Fruit fly (Drosophila melanogaster) whole organism, embryonic: ENCODE results near the gene Tlk.

Experiments used
- Aef1 ChIP-seq: fragments of 200-800 bp; sonication (Bioruptor generic); IDR thresholded peaks from 3 replicates; pipeline ENCODE4 v1.3.6; 2022; ENCODE audit warnings: missing biosample characterization, missing genetic modification characterization
- B-H2 ChIP-seq: fragments of 200-800 bp; sonication (Bioruptor generic); optimal IDR thresholded peaks from 2 replicates; lab custom pipeline; 2018; ENCODE audit warnings: missing biosample characterization, mild to moderate bottlenecking, missing genetic modification characterization
- CG11093 ChIP-seq: fragments of 200-800 bp; sonication (Bioruptor generic); IDR thresholded peaks from 3 replicates; pipeline ENCODE4 v1.3.6; 2022; ENCODE audit warnings: missing biosample characterization, missing genetic modification characterization
- CG12769 ChIP-seq: fragments of 200-800 bp; sonication (Bioruptor generic); optimal IDR thresholded peaks from 2 replicates; lab custom pipeline; 2019; ENCODE audit warnings: missing biosample characterization, mild to moderate bottlenecking, missing genetic modification characterization, moderate library complexity
- CG14667 ChIP-seq: fragments of 200-800 bp; sonication (Bioruptor generic); IDR thresholded peaks from 2 replicates; pipeline ENCODE4 v1.3.6; 2022; ENCODE audit warnings: missing biosample characterization, missing genetic modification characterization
- CG14965 ChIP-seq: fragments of 200-800 bp; sonication (Bioruptor generic); optimal IDR thresholded peaks from 2 replicates; lab custom pipeline; 2016; ENCODE audit warnings: missing biosample characterization, missing genetic modification characterization, borderline replicate concordance
- CG15269 ChIP-seq: fragments of 200-800 bp; sonication (Bioruptor generic); optimal IDR thresholded peaks from 2 replicates; lab custom pipeline; 2018; ENCODE audit warnings: missing biosample characterization, mild to moderate bottlenecking, missing genetic modification characterization, moderate library complexity
- CG17912 ChIP-seq: fragments of 200-800 bp; sonication (Bioruptor generic); optimal IDR thresholded peaks from 2 replicates; lab custom pipeline; 2018; ENCODE audit warnings: missing biosample characterization, mild to moderate bottlenecking, missing genetic modification characterization
- CG1792 ChIP-seq: fragments of 200-800 bp; sonication (Bioruptor generic); optimal IDR thresholded peaks from 2 replicates; lab custom pipeline; 2016; ENCODE audit warnings: missing biosample characterization, missing genetic modification characterization
- CG18764 ChIP-seq: fragments of 200-800 bp; sonication (Bioruptor generic); optimal IDR thresholded peaks from 3 replicates; lab custom pipeline; 2016; ENCODE audit warnings: missing biosample characterization, missing genetic modification characterization
- CG2875 ChIP-seq: fragments of 200-800 bp; sonication (Bioruptor generic); optimal IDR thresholded peaks from 2 replicates; lab custom pipeline; 2017; ENCODE audit warnings: missing biosample characterization, mild to moderate bottlenecking, missing genetic modification characterization, missing genetic modification reagents
- CG32767 ChIP-seq: fragments of 200-800 bp; sonication (Bioruptor generic); IDR thresholded peaks from 2 replicates; pipeline ENCODE4 v1.3.6; 2022; ENCODE audit warnings: missing biosample characterization, missing genetic modification characterization
- CG32772 ChIP-seq: fragments of 200-800 bp; sonication (Bioruptor generic); IDR thresholded peaks from 2 replicates; pipeline ENCODE4 v1.3.6; 2022; ENCODE audit warnings: missing biosample characterization, missing genetic modification characterization
- CG3407 ChIP-seq: fragments of 200-800 bp; sonication (Bioruptor generic); optimal IDR thresholded peaks from 2 replicates; lab custom pipeline; 2018; ENCODE audit warnings: missing biosample characterization, mild to moderate bottlenecking, missing genetic modification characterization
- CG4617 ChIP-seq: fragments of 200-800 bp; sonication (Bioruptor generic); optimal IDR thresholded peaks from 3 replicates; lab custom pipeline; 2016; ENCODE audit warnings: missing biosample characterization, missing genetic modification characterization, borderline replicate concordance
- CG4820 ChIP-seq: fragments of 200-800 bp; sonication (Bioruptor generic); optimal IDR thresholded peaks from 3 replicates; lab custom pipeline; 2016; ENCODE audit warnings: missing biosample characterization, missing genetic modification characterization
- CG5245 ChIP-seq: fragments of 200-800 bp; sonication (Bioruptor generic); optimal IDR thresholded peaks from 3 replicates; lab custom pipeline; 2016; ENCODE audit warnings: missing biosample characterization, missing genetic modification characterization
- CG5953 ChIP-seq: fragments of 200-800 bp; sonication (Bioruptor generic); IDR thresholded peaks from 2 replicates; pipeline ENCODE4 v1.3.6; 2022; ENCODE audit warnings: missing biosample characterization, missing genetic modification characterization
- CG6654 ChIP-seq: fragments of 200-800 bp; sonication (Bioruptor generic); optimal IDR thresholded peaks from 2 replicates; lab custom pipeline; 2017; ENCODE audit warnings: missing biosample characterization, mild to moderate bottlenecking, missing genetic modification characterization
- CG7556 ChIP-seq: fragments of 200-800 bp; sonication (Bioruptor generic); optimal IDR thresholded peaks from 2 replicates; lab custom pipeline; 2017; ENCODE audit warnings: missing biosample characterization, mild to moderate bottlenecking, missing genetic modification characterization
- Camta ChIP-seq: fragments of 200-800 bp; sonication (Bioruptor generic); optimal IDR thresholded peaks from 2 replicates; lab custom pipeline; 2016; ENCODE audit warnings: missing biosample characterization, missing genetic modification characterization
- Deaf1 ChIP-seq: fragments of 200-800 bp; optimal IDR thresholded peaks from 3 replicates; lab custom pipeline; 2019; ENCODE audit warnings: missing biosample characterization, mild to moderate bottlenecking, missing genetic modification characterization, moderate library complexity
- Dll ChIP-seq: fragments of 200-800 bp; sonication (Bioruptor generic); IDR thresholded peaks from 4 replicates; pipeline ENCODE4 v1.3.6; 2022; ENCODE audit warnings: missing biosample characterization, missing genetic modification characterization; ENCODE audit not compliant: partially characterized antibody
- Drgx ChIP-seq: fragments of 200-800 bp; sonication (Bioruptor generic); IDR thresholded peaks from 2 replicates; pipeline ENCODE4 v1.3.6; 2022; ENCODE audit warnings: missing biosample characterization, missing genetic modification characterization
- ERR ChIP-seq: fragments of 200-800 bp; sonication (Bioruptor generic); optimal IDR thresholded peaks from 2 replicates; lab custom pipeline; 2016; ENCODE audit warnings: missing biosample characterization, missing genetic modification characterization
- Hand ChIP-seq: fragments of 200-800 bp; sonication (Bioruptor generic); optimal IDR thresholded peaks from 2 replicates; lab custom pipeline; 2017; ENCODE audit warnings: mild to moderate bottlenecking, missing biosample characterization, missing genetic modification reagents, missing genetic modification characterization
- HmgD ChIP-seq: fragments of 200-800 bp; sonication (Bioruptor generic); optimal IDR thresholded peaks from 3 replicates; lab custom pipeline; 2016; ENCODE audit warnings: missing biosample characterization, missing genetic modification characterization
- Hr51 ChIP-seq, 2 experiments: fragments of 200-800 bp; sonication (Bioruptor generic); optimal IDR thresholded peaks; 2 replicates in 1 of 2; 3 replicates in 1 of 2; lab custom pipeline; 2016 to 2018; ENCODE audit warnings: missing biosample characterization in 2 of 2, missing genetic modification characterization in 2 of 2, mild to moderate bottlenecking in 1 of 2, moderate library complexity in 1 of 2
- Hr78 ChIP-seq, 2 experiments: fragments of 200-800 bp in 1 of 2; fragments of >200 bp in 1 of 2; sonication (Bioruptor generic) in 1 of 2; optimal IDR thresholded peaks; 2 replicates each; lab custom pipeline; 2017 to 2019; ENCODE audit warnings: missing biosample characterization in 2 of 2, missing genetic modification characterization in 2 of 2, mild to moderate bottlenecking in 1 of 2, moderate library complexity in 1 of 2
- Myb ChIP-seq: fragments of 200-800 bp; sonication (Bioruptor generic); optimal IDR thresholded peaks from 2 replicates; lab custom pipeline; 2016; ENCODE audit warnings: missing biosample characterization, missing genetic modification characterization
- Ravus ChIP-seq: fragments of 200-800 bp; sonication (Bioruptor generic); IDR thresholded peaks from 2 replicates; pipeline ENCODE4 v1.3.6; 2022; ENCODE audit warnings: missing biosample characterization, missing genetic modification characterization
- Stat92E ChIP-seq, 3 experiments: fragments of >200 bp in 2 of 3; fragments of 200-800 bp in 1 of 3; sonication (Bioruptor generic) in 1 of 3; optimal IDR thresholded peaks; 2 replicates each; lab custom pipeline; 2017 to 2019; ENCODE audit warnings: missing biosample characterization in 3 of 3, missing genetic modification characterization in 3 of 3, mild to moderate bottlenecking in 1 of 3, moderate library complexity in 1 of 3
- TFAM ChIP-seq: fragments of 200-800 bp; sonication (Bioruptor generic); optimal IDR thresholded peaks from 2 replicates; lab custom pipeline; 2017; ENCODE audit warnings: missing biosample characterization, missing genetic modification characterization, inconsistent platforms
- YL-1 ChIP-seq: fragments of 200-800 bp; sonication (Bioruptor generic); optimal IDR thresholded peaks from 3 replicates; lab custom pipeline; 2017; ENCODE audit warnings: missing biosample characterization, mild to moderate bottlenecking, missing genetic modification characterization
- bsh ChIP-seq, 2 experiments: fragments of 200-800 bp; sonication (Bioruptor generic); optimal IDR thresholded peaks; 2 replicates each; lab custom pipeline; 2017 to 2018; ENCODE audit warnings: mild to moderate bottlenecking in 2 of 2, missing biosample characterization in 2 of 2, missing genetic modification characterization in 2 of 2, moderate library complexity in 1 of 2
- crol ChIP-seq: fragments of 200-800 bp; sonication (Bioruptor generic); IDR thresholded peaks from 2 replicates; pipeline ENCODE4 v1.3.6; 2022; ENCODE audit warnings: missing biosample characterization, missing genetic modification characterization
- disco-r ChIP-seq: fragments of 200-800 bp; sonication (Bioruptor generic); optimal IDR thresholded peaks from 2 replicates; lab custom pipeline; 2016; ENCODE audit warnings: missing biosample characterization, missing genetic modification characterization
- gro ChIP-seq: fragments of 200-800 bp; sonication (Bioruptor generic); optimal IDR thresholded peaks from 2 replicates; lab custom pipeline; 2016; ENCODE audit warnings: missing biosample characterization, missing genetic modification characterization
- nau ChIP-seq: fragments of 200-800 bp; sonication (Bioruptor generic); optimal IDR thresholded peaks from 3 replicates; lab custom pipeline; 2017; ENCODE audit warnings: missing biosample characterization, mild to moderate bottlenecking, missing genetic modification characterization, missing genetic modification reagents
- oc ChIP-seq: fragments of 200-800 bp; sonication (Bioruptor generic); optimal IDR thresholded peaks from 2 replicates; lab custom pipeline; 2018; ENCODE audit warnings: missing biosample characterization, mild to moderate bottlenecking, missing genetic modification characterization, moderate library complexity
- odd ChIP-seq: fragments of 200-800 bp; sonication (Bioruptor generic); optimal IDR thresholded peaks from 2 replicates; lab custom pipeline; 2017; ENCODE audit warnings: missing biosample characterization, mild to moderate bottlenecking, missing genetic modification characterization
- pita ChIP-seq: fragments of 200-800 bp; sonication (Bioruptor generic); optimal IDR thresholded peaks from 2 replicates; lab custom pipeline; 2017; ENCODE audit warnings: missing biosample characterization, mild to moderate bottlenecking, missing genetic modification characterization
- pros ChIP-seq: fragments of 200-800 bp; sonication (Bioruptor generic); optimal IDR thresholded peaks from 3 replicates; lab custom pipeline; 2019; ENCODE audit warnings: missing biosample characterization, mild to moderate bottlenecking, missing genetic modification characterization, moderate library complexity
- seq ChIP-seq: fragments of 200-800 bp; sonication (Bioruptor generic); IDR thresholded peaks from 2 replicates; pipeline ENCODE4 v1.3.6; 2022; ENCODE audit warnings: missing biosample characterization, missing genetic modification characterization
- tio ChIP-seq: fragments of 200-800 bp; sonication (Bioruptor generic); optimal IDR thresholded peaks from 2 replicates; lab custom pipeline; 2017; ENCODE audit warnings: missing biosample characterization, missing genetic modification characterization, inconsistent platforms
- tup ChIP-seq: fragments of 200-800 bp; sonication (Bioruptor generic); optimal IDR thresholded peaks from 2 replicates; lab custom pipeline; 2016; ENCODE audit warnings: missing biosample characterization, mild to moderate bottlenecking, missing genetic modification characterization, moderate library complexity
- unpg ChIP-seq: fragments of 200-800 bp; sonication (Bioruptor generic); optimal IDR thresholded peaks from 3 replicates; lab custom pipeline; 2018; ENCODE audit warnings: missing biosample characterization, mild to moderate bottlenecking, missing genetic modification characterization, moderate library complexity
- usp ChIP-seq: fragments of >200 bp; optimal IDR thresholded peaks from 2 replicates; lab custom pipeline; 2017; ENCODE audit warnings: missing biosample characterization, missing genetic modification characterization
- z ChIP-seq: fragments of 200-800 bp; sonication (Bioruptor generic); IDR thresholded peaks from 3 replicates; pipeline ENCODE4 v1.3.6; 2022; ENCODE audit warnings: missing biosample characterization, missing genetic modification characterization

The Tlk gene

dm6 chrX:3677847-3678411 lies 41.9 kb upstream of the Tlk start (continued):
- peak; percentile 83 for TF ChIP-seq CG2875
- peak; percentile 94 for TF ChIP-seq CG7556 (GFP tag; lab: Kevin White, UChicago)
- TF ChIP-seq Hr78 (GFP tag; optimal IDR thresholded peaks at IDR 0.05; lab: Kevin White, UChicago), result peak in 1 of 2 experiments; percentile 78
- TF ChIP-seq CG5245 (GFP tag; lab: Kevin White, UChicago), result peak; percentile 49
- TF ChIP-seq CG14667 (GFP tag; lab: Robert Waterston, UW), result peak; percentile 44
- TF ChIP-seq CG4617 (GFP tag; lab: Kevin White, UChicago), result no peak
- peak; percentile 1 for TF ChIP-seq B-H2 (GFP tag; lab: Kevin White, UChicago)
- TF ChIP-seq HmgD (GFP tag; lab: Kevin White, UChicago), result no peak
- TF ChIP-seq Myb (GFP tag; lab: Kevin White, UChicago), result peak; percentile 40
- TF ChIP-seq CG11093 (GFP tag; lab: Robert Waterston, UW), result peak; percentile 67; the same call in 2 of the 3 replicates
- TF ChIP-seq bsh (GFP tag; optimal IDR thresholded peaks at IDR 0.05; lab: Kevin White, UChicago), result peak; percentile 83 to 86
- no peak for TF ChIP-seq pita (GFP tag; lab: Kevin White, UChicago)
- TF ChIP-seq Ravus (GFP tag; lab: Robert Waterston, UW), result no peak
- TF ChIP-seq tup (GFP tag; lab: Kevin White, UChicago), result no peak
- peak; percentile 41 for TF ChIP-seq CG1792 (GFP tag; lab: Kevin White, UChicago)
- peak; percentile 65 for TF ChIP-seq Deaf1 (tag; lab: Kevin White, UChicago)
- peak; percentile 5 for TF ChIP-seq nau (GFP tag; lab: Kevin White, UChicago)
- peak; percentile 53; the same call in 1 of the 2 replicates for TF ChIP-seq CG32767 (GFP tag; lab: Robert Waterston, UW)
- TF ChIP-seq unpg (GFP tag; lab: Kevin White, UChicago), result peak; percentile 74
- peak; percentile 27; the same call in 1 of the 2 replicates for TF ChIP-seq crol
- peak; percentile 62 for TF ChIP-seq CG4820
- TF ChIP-seq CG6654, result peak; percentile 77
- peak; percentile 36 to 91 for TF ChIP-seq Hr51 (GFP tag; optimal IDR thresholded peaks at IDR 0.05; lab: Kevin White, UChicago)
- peak; percentile 87 for TF ChIP-seq CG15269 (tag; lab: Kevin White, UChicago)
- TF ChIP-seq CG18764, result peak; percentile 37
- TF ChIP-seq Dll (GFP tag; lab: Robert Waterston, UW), result no peak
- peak in 2 of 3 experiments; percentile 53 to 67 for TF ChIP-seq Stat92E (GFP tag; optimal IDR thresholded peaks at IDR 0.05; lab: Kevin White, UChicago)
- TF ChIP-seq oc (tag; lab: Kevin White, UChicago), result peak; percentile 72
- TF ChIP-seq Hand (GFP tag; lab: Kevin White, UChicago), result peak; percentile 59
- TF ChIP-seq Drgx, result peak; percentile 73
- TF ChIP-seq usp (GFP tag; lab: Kevin White, UChicago), result no peak
- TF ChIP-seq TFAM (GFP tag; lab: Kevin White, UChicago), result no peak
- peak; percentile 21; the same call in 1 of the 2 replicates for TF ChIP-seq CG5953 (GFP tag; lab: Robert Waterston, UW)
- no peak for TF ChIP-seq ERR (GFP tag; lab: Kevin White, UChicago)
- TF ChIP-seq CG3407 (GFP tag; lab: Kevin White, UChicago), result peak; percentile 85
- TF ChIP-seq gro (GFP tag; lab: Kevin White, UChicago), result no peak
- TF ChIP-seq CG12769 (tag; lab: Kevin White, UChicago), result no peak
- TF ChIP-seq seq (GFP tag; lab: Robert Waterston, UW), result peak; percentile 67
- TF ChIP-seq Aef1 (GFP tag; lab: Robert Waterston, UW), result peak; percentile 54
- TF ChIP-seq odd (GFP tag; lab: Kevin White, UChicago), result peak; percentile 86
- TF ChIP-seq z (GFP tag; lab: Robert Waterston, UW), result no peak
- TF ChIP-seq pros (GFP tag; lab: Kevin White, UChicago), result no peak
- no peak for TF ChIP-seq Camta
- TF ChIP-seq CG14965 (GFP tag; lab: Kevin White, UChicago), result no peak
- peak; percentile 57 for TF ChIP-seq YL-1 (GFP tag; lab: Kevin White, UChicago)
- TF ChIP-seq disco-r (GFP tag; lab: Kevin White, UChicago), result no peak
- no peak for TF ChIP-seq CG17912
- peak; percentile 65 for TF ChIP-seq tio (GFP tag; lab: Kevin White, UChicago)
- TF ChIP-seq CG32772 (GFP tag; lab: Robert Waterston, UW), result peak; percentile 58
